Fruit fly (Drosophila melanogaster) whole organism, embryonic: Measurements from ENCODE around the gene CG17029.

ENCODE experiments used
- Adf1 ChIP-seq: fragments of 200-800 bp; sonication (Bioruptor generic); IDR thresholded peaks from 2 replicates; pipeline ENCODE4 v1.3.6; 2022; ENCODE audit warnings: missing biosample characterization, missing genetic modification characterization
- Bgb ChIP-seq: fragments of 200-800 bp; sonication (Bioruptor generic); IDR thresholded peaks from 2 replicates; pipeline ENCODE4 v1.3.6; 2022; ENCODE audit warnings: missing biosample characterization, missing genetic modification characterization; ENCODE audit not compliant: partially characterized antibody
- C15 ChIP-seq: fragments of 200-800 bp; sonication (Bioruptor generic); IDR thresholded peaks from 3 replicates; pipeline ENCODE4 v1.3.6; 2022; ENCODE audit warnings: missing biosample characterization, missing genetic modification characterization
- CG10321 ChIP-seq: fragments of 200-800 bp; sonication (Bioruptor generic); IDR thresholded peaks from 2 replicates; pipeline ENCODE4 v1.3.6; 2022; ENCODE audit warnings: missing biosample characterization, missing genetic modification characterization
- CG10462 ChIP-seq: fragments of 200-800 bp; sonication (Bioruptor generic); optimal IDR thresholded peaks from 2 replicates; lab custom pipeline; 2016; ENCODE audit warnings: missing biosample characterization, missing genetic modification characterization
- CG10565 ChIP-seq: fragments of 200-800 bp; sonication (Bioruptor generic); optimal IDR thresholded peaks from 3 replicates; lab custom pipeline; 2016; ENCODE audit warnings: missing biosample characterization, mild to moderate bottlenecking, missing genetic modification characterization
- CG12071 ChIP-seq: fragments of 200-800 bp; sonication (Bioruptor generic); optimal IDR thresholded peaks from 3 replicates; lab custom pipeline; 2018; ENCODE audit warnings: missing biosample characterization, mild to moderate bottlenecking, missing genetic modification characterization
- CG12104 ChIP-seq: fragments of 200-800 bp; sonication (Bioruptor generic); optimal IDR thresholded peaks from 3 replicates; lab custom pipeline; 2016; ENCODE audit warnings: missing biosample characterization, missing genetic modification characterization
- CG12299 ChIP-seq: fragments of 200-800 bp; sonication (Bioruptor generic); optimal IDR thresholded peaks from 2 replicates; lab custom pipeline; 2018; ENCODE audit warnings: missing biosample characterization, mild to moderate bottlenecking, missing genetic modification characterization
- CG15269 ChIP-seq: fragments of 200-800 bp; sonication (Bioruptor generic); optimal IDR thresholded peaks from 2 replicates; lab custom pipeline; 2018; ENCODE audit warnings: missing biosample characterization, mild to moderate bottlenecking, missing genetic modification characterization, moderate library complexity
- CG1529 ChIP-seq: fragments of 200-800 bp; sonication (Bioruptor generic); optimal IDR thresholded peaks from 3 replicates; lab custom pipeline; 2018; ENCODE audit warnings: missing biosample characterization, missing genetic modification characterization
- CG30403 ChIP-seq: fragments of 200-800 bp; sonication (Bioruptor generic); optimal IDR thresholded peaks from 3 replicates; lab custom pipeline; 2016; ENCODE audit warnings: missing biosample characterization, missing genetic modification characterization
- CG3065 ChIP-seq: fragments of 200-800 bp; sonication (Bioruptor generic); optimal IDR thresholded peaks from 2 replicates; lab custom pipeline; 2016; ENCODE audit warnings: missing biosample characterization, missing genetic modification characterization
- CG3163 ChIP-seq: fragments of 200-800 bp; sonication (Bioruptor generic); optimal IDR thresholded peaks from 3 replicates; lab custom pipeline; 2016; ENCODE audit warnings: missing biosample characterization, missing genetic modification characterization
- CG6254 ChIP-seq: fragments of 200-800 bp; sonication (Bioruptor generic); optimal IDR thresholded peaks from 3 replicates; lab custom pipeline; 2017; ENCODE audit warnings: mild to moderate bottlenecking, missing biosample characterization, missing genetic modification reagents, missing genetic modification characterization
- CG6683 ChIP-seq: fragments of 200-800 bp; sonication (Bioruptor generic); optimal IDR thresholded peaks from 2 replicates; lab custom pipeline; 2017; ENCODE audit warnings: missing biosample characterization, mild to moderate bottlenecking, missing genetic modification characterization, missing genetic modification reagents
- CG7556 ChIP-seq: fragments of 200-800 bp; sonication (Bioruptor generic); optimal IDR thresholded peaks from 2 replicates; lab custom pipeline; 2017; ENCODE audit warnings: missing biosample characterization, mild to moderate bottlenecking, missing genetic modification characterization
- CG7745 ChIP-seq: fragments of 200-800 bp; sonication (Bioruptor generic); optimal IDR thresholded peaks from 2 replicates; lab custom pipeline; 2018; ENCODE audit warnings: missing biosample characterization, mild to moderate bottlenecking, missing genetic modification characterization, moderate library complexity
- CG8944 ChIP-seq: fragments of 200-800 bp; sonication (Bioruptor generic); optimal IDR thresholded peaks from 3 replicates; lab custom pipeline; 2016; ENCODE audit warnings: missing biosample characterization, missing genetic modification characterization
- CG9215 ChIP-seq: fragments of 200-800 bp; sonication (Bioruptor generic); IDR thresholded peaks from 2 replicates; pipeline ENCODE4 v1.3.6; 2022; ENCODE audit warnings: missing biosample characterization, missing genetic modification characterization
- CG9797 ChIP-seq: fragments of 200-800 bp; sonication (Bioruptor generic); optimal IDR thresholded peaks from 3 replicates; lab custom pipeline; 2018; ENCODE audit warnings: missing biosample characterization, mild to moderate bottlenecking, missing genetic modification characterization
- Chrac-16 ChIP-seq: fragments of 200-800 bp; sonication (Bioruptor generic); optimal IDR thresholded peaks from 3 replicates; lab custom pipeline; 2016; ENCODE audit warnings: missing biosample characterization, missing genetic modification characterization
- Dip2 ChIP-seq: fragments of 200-800 bp; sonication (Bioruptor generic); IDR thresholded peaks from 2 replicates; pipeline ENCODE4 v1.3.6; 2022; ENCODE audit warnings: missing biosample characterization, missing genetic modification characterization
- H15 ChIP-seq: fragments of 200-800 bp; sonication (Bioruptor generic); IDR thresholded peaks from 3 replicates; pipeline ENCODE4 v1.3.6; 2022; ENCODE audit warnings: missing biosample characterization, missing genetic modification characterization
- HmgZ ChIP-seq: fragments of 200-800 bp; sonication (Bioruptor generic); optimal IDR thresholded peaks from 2 replicates; lab custom pipeline; 2018; ENCODE audit warnings: missing biosample characterization, mild to moderate bottlenecking, missing genetic modification characterization
- Lhr ChIP-seq: fragments of 200-800 bp; sonication (Bioruptor generic); optimal IDR thresholded peaks from 3 replicates; lab custom pipeline; 2017; ENCODE audit warnings: mild to moderate bottlenecking, missing biosample characterization, missing genetic modification reagents, missing genetic modification characterization
- Lim3 ChIP-seq: fragments of 200-800 bp; sonication (Bioruptor generic); IDR thresholded peaks from 2 replicates; pipeline ENCODE4 v1.3.6; 2022; ENCODE audit warnings: missing biosample characterization, missing genetic modification characterization
- Med ChIP-seq: fragments of 200-800 bp; sonication (Bioruptor generic); peaks from one replicate; lab custom pipeline; 2016; ENCODE audit warnings: missing biosample characterization, missing genetic modification characterization, mild to moderate bottlenecking, inconsistent platforms, moderate library complexity
- NFAT ChIP-seq: fragments of 200-800 bp; sonication (Bioruptor generic); IDR thresholded peaks from 2 replicates; pipeline ENCODE4 v1.3.6; 2022; ENCODE audit warnings: missing biosample characterization, missing genetic modification characterization
- Oaz ChIP-seq: fragments of 200-800 bp; sonication (Bioruptor generic); IDR thresholded peaks from 2 replicates; pipeline ENCODE4 v1.3.6; 2022; ENCODE audit warnings: missing biosample characterization, missing genetic modification characterization
- Trl ChIP-seq, 3 experiments: fragments of >200 bp in 2 of 3; fragments of 200-800 bp in 1 of 3; sonication (Bioruptor generic) in 1 of 3; optimal IDR thresholded peaks; 2 replicates in 1 of 3; 3 replicates in 2 of 3; lab custom pipeline; 2016 to 2017; ENCODE audit warnings: missing biosample characterization in 1 of 3, missing genetic modification characterization in 1 of 3
- Xrp1 ChIP-seq: fragments of 200-800 bp; sonication (Bioruptor generic); IDR thresholded peaks from 2 replicates; pipeline ENCODE4 v1.3.6; 2022; ENCODE audit warnings: missing biosample characterization, missing genetic modification characterization
- ase ChIP-seq: fragments of 200-800 bp; sonication (Bioruptor generic); IDR thresholded peaks from 3 replicates; pipeline ENCODE4 v1.3.6; 2022; ENCODE audit warnings: missing biosample characterization, missing genetic modification characterization
- chinmo ChIP-seq: fragments of 200-800 bp; sonication (Bioruptor generic); IDR thresholded peaks from 4 replicates; pipeline ENCODE4 v1.3.6; 2022; ENCODE audit warnings: missing biosample characterization, missing genetic modification characterization; ENCODE audit not compliant: partially characterized antibody
- crol ChIP-seq: fragments of 200-800 bp; sonication (Bioruptor generic); IDR thresholded peaks from 2 replicates; pipeline ENCODE4 v1.3.6; 2022; ENCODE audit warnings: missing biosample characterization, missing genetic modification characterization
- da ChIP-seq: fragments of 200-800 bp; sonication (Bioruptor generic); optimal IDR thresholded peaks from 2 replicates; lab custom pipeline; 2016; ENCODE audit warnings: missing biosample characterization, missing genetic modification characterization
- dati ChIP-seq: fragments of 200-800 bp; sonication (Bioruptor generic); IDR thresholded peaks from 2 replicates; pipeline ENCODE4 v1.3.6; 2022; ENCODE audit warnings: missing biosample characterization, missing genetic modification characterization
- dmrt11E ChIP-seq: fragments of 200-800 bp; sonication (Bioruptor generic); optimal IDR thresholded peaks from 3 replicates; lab custom pipeline; 2018; ENCODE audit warnings: missing biosample characterization, mild to moderate bottlenecking, missing genetic modification characterization, moderate library complexity
- fu2 ChIP-seq: fragments of 200-800 bp; sonication (Bioruptor generic); optimal IDR thresholded peaks from 2 replicates; lab custom pipeline; 2016; ENCODE audit warnings: missing biosample characterization, missing genetic modification characterization
- ind ChIP-seq: fragments of 200-800 bp; sonication (Bioruptor generic); optimal IDR thresholded peaks from 3 replicates; lab custom pipeline; 2016; ENCODE audit warnings: missing biosample characterization, missing genetic modification characterization
- lab ChIP-seq: fragments of 200-800 bp; sonication (Bioruptor generic); optimal IDR thresholded peaks from 3 replicates; lab custom pipeline; 2017; ENCODE audit warnings: missing biosample characterization, missing genetic modification characterization, mild to moderate bottlenecking, moderate library complexity, missing genetic modification reagents
- p53 ChIP-seq: fragments of 200-800 bp; sonication (Bioruptor generic); optimal IDR thresholded peaks from 2 replicates; lab custom pipeline; 2016; ENCODE audit warnings: missing biosample characterization, missing genetic modification characterization
- pfk ChIP-seq: fragments of 200-800 bp; sonication (Bioruptor generic); optimal IDR thresholded peaks from 2 replicates; lab custom pipeline; 2018; ENCODE audit warnings: missing biosample characterization, mild to moderate bottlenecking, missing genetic modification characterization, moderate library complexity
- pros ChIP-seq: fragments of 200-800 bp; sonication (Bioruptor generic); optimal IDR thresholded peaks from 3 replicates; lab custom pipeline; 2019; ENCODE audit warnings: missing biosample characterization, mild to moderate bottlenecking, missing genetic modification characterization, moderate library complexity
- sd ChIP-seq: fragments of 200-800 bp; sonication (Bioruptor generic); optimal IDR thresholded peaks from 3 replicates; lab custom pipeline; 2018; ENCODE audit warnings: missing biosample characterization, mild to moderate bottlenecking, missing genetic modification characterization, moderate library complexity
- shn ChIP-seq: fragments of 200-800 bp; sonication (Bioruptor generic); optimal IDR thresholded peaks from 3 replicates; lab custom pipeline; 2016; ENCODE audit warnings: missing biosample characterization, missing genetic modification characterization
- sima ChIP-seq: fragments of 200-800 bp; sonication (Bioruptor generic); optimal IDR thresholded peaks from 2 replicates; lab custom pipeline; 2016; ENCODE audit warnings: missing biosample characterization, missing genetic modification characterization
- tap ChIP-seq: fragments of 200-800 bp; optimal IDR thresholded peaks from 3 replicates; lab custom pipeline; 2019; ENCODE audit warnings: missing biosample characterization, mild to moderate bottlenecking, missing genetic modification characterization, moderate library complexity
- yki ChIP-seq: fragments of >200 bp; optimal IDR thresholded peaks from 3 replicates; lab custom pipeline; 2018
- zf30C ChIP-seq: fragments of 200-800 bp; sonication (Bioruptor generic); optimal IDR thresholded peaks from 3 replicates; lab custom pipeline; 2018; ENCODE audit warnings: missing biosample characterization, mild to moderate bottlenecking, missing genetic modification characterization

The CG17029 gene

dm6 chr3L:15982783-15983432, 6.2 kb downstream of the CG17029 start, which contains the start of the genes brm and Arl1 (continued):
- TF ChIP-seq CG3163 (GFP tag; lab: Kevin White, UChicago) (peak; percentile 46), CG12104 (GFP tag; lab: Kevin White, UChicago) (peak; percentile 98), Bgb (GFP tag; lab: Robert Waterston, UW) (peak; percentile 30), shn (GFP tag; lab: Kevin White, UChicago) (peak; percentile 61), crol (GFP tag; lab: Robert Waterston, UW) (peak; percentile 76), chinmo (GFP tag; lab: Robert Waterston, UW) (no peak), sd (peak; percentile 91), p53 (peak; percentile 18), Lim3 (GFP tag; lab: Robert Waterston, UW) (peak; percentile 95), Adf1 (peak; percentile 91), Med (GFP tag; lab: Kevin White, UChicago) (peak; percentile 98), da (peak; percentile 65), dmrt11E (peak; percentile 98), zf30C (peak; percentile 60), CG7556 (GFP tag; lab: Kevin White, UChicago) (peak; percentile 95), tap (tag; lab: Kevin White, UChicago) (peak; percentile 96), Oaz (GFP tag; lab: Robert Waterston, UW) (peak; percentile 99), CG9797 (GFP tag; lab: Kevin White, UChicago) (peak; percentile 69), Trl (optimal IDR thresholded peaks at IDR 0.05; lab: Kevin White, UChicago) (no peak), Trl (GFP tag; optimal IDR thresholded peaks at IDR 0.05; lab: Kevin White, UChicago) (peak; percentile 85), CG3065 (GFP tag; lab: Kevin White, UChicago) (peak; percentile 93), CG12299 (tag; lab: Kevin White, UChicago) (peak; percentile 95), lab (GFP tag; lab: Kevin White, UChicago) (peak; percentile 99), CG10565 (peak; percentile 87), NFAT (GFP tag; lab: Robert Waterston, UW) (peak; percentile 99), sima (GFP tag; lab: Kevin White, UChicago) (peak; percentile 71), ase (GFP tag; lab: Robert Waterston, UW) (peak; percentile 99), CG1529 (GFP tag; lab: Kevin White, UChicago) (peak; percentile 93), CG6683 (GFP tag; lab: Kevin White, UChicago) (peak; percentile 95), CG10321 (peak; percentile 85), CG8944 (peak; percentile 78), Dip2 (GFP tag; lab: Robert Waterston, UW) (peak; percentile 80), pfk (GFP tag; lab: Kevin White, UChicago) (peak; percentile 82), yki (lab: Kevin White, UChicago) (no peak), pros (GFP tag; lab: Kevin White, UChicago) (peak; percentile 76), CG7745 (tag; lab: Kevin White, UChicago) (peak; percentile 33), CG10462 (GFP tag; lab: Kevin White, UChicago) (peak; percentile 89), ind (GFP tag; lab: Kevin White, UChicago) (peak; percentile 98), C15 (peak; percentile 99), CG12071 (GFP tag; lab: Kevin White, UChicago) (peak; percentile 82), CG6254 (peak; percentile 93), CG9215 (GFP tag; lab: Robert Waterston, UW) (peak; percentile 99), Xrp1 (peak; percentile 99), Chrac-16 (GFP tag; lab: Kevin White, UChicago) (peak; percentile 98), dati (GFP tag; lab: Robert Waterston, UW) (peak; percentile 96), fu2 (GFP tag; lab: Kevin White, UChicago) (peak; percentile 85), CG15269 (tag; lab: Kevin White, UChicago) (peak; percentile 99), Lhr (GFP tag; lab: Kevin White, UChicago) (peak; percentile 93), H15 (GFP tag; lab: Robert Waterston, UW) (peak; percentile 99), CG30403 (GFP tag; lab: Kevin White, UChicago) (peak; percentile 98), HmgZ (peak; percentile 99)
